Fruit fly (Drosophila melanogaster) S2 (cell line): ENCODE results near the gene CG43880.

Experiments used
- CG8478 ChIP-seq: fragments of >200 bp; optimal IDR thresholded peaks from 2 replicates; lab custom pipeline; 2018
- CTCF ChIP-seq, 2 experiments: fragments of >200 bp; optimal IDR thresholded peaks; 2 replicates each; lab custom pipeline; 2018

DNA sequence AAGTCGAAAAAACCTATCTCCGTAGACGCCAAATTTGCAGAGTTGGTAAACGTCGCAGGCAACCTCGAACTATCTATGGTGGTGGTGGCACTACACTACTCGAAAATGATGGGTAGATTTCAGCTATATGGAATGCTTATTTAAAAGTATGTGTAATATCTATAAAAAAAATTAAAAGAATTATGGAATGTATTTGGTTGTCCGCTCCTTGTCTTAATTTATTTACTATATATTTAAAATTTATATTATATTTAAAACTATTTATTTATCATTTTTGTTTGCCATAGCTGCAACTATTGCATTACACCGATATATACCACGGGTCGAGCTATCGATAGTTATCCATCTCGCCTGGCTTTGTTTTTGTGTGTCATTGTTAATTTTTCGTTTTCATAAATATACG is 30.0 kb upstream of the CG43880 start, which contains the start of the genes HP4 and CG8209:
- TF ChIP-seq CTCF (optimal IDR thresholded peaks at IDR 0.05; lab: Kevin White, UChicago) (no peak), CG8478 (lab: Kevin White, UChicago) (no peak)
